Worm (Caenorhabditis elegans): ENCODE data around the gene uba-1.

uba-1 gene

ce11 chrIV:9998487-9999218, 3.9 kb upstream of the uba-1 start, which contains the start of gene pyp-1:
pyp-1 (minus strand) TSS chrIV:9998925.
- TF ChIP-seq nhr-111 (GFP tag; optimal IDR thresholded peaks at IDR 0.05) (no peak), dpl-1 (GFP tag; optimal IDR thresholded peaks at IDR 0.05) (peak; percentile 5), Y5F2A.4 (GFP tag; optimal IDR thresholded peaks at IDR 0.05) (no peak), lin-15B (tag; optimal IDR thresholded peaks at IDR 0.05) (no peak), Y75B8A.6 (GFP tag; IDR thresholded peaks at IDR 0.05) (no peak), nhr-28 (tag; optimal IDR thresholded peaks at IDR 0.05) (peak; percentile 67), pqm-1 (tag; optimal IDR thresholded peaks at IDR 0.05) (peak; percentile 6), nhr-6 (tag; optimal IDR thresholded peaks at IDR 0.05) (no peak), nhr-102 (tag; optimal IDR thresholded peaks at IDR 0.05) (no peak), gei-8 (GFP tag; optimal IDR thresholded peaks at IDR 0.05) (no peak), hlh-11 (tag; optimal IDR thresholded peaks at IDR 0.05) (peak; percentile 67), nhr-11 (tag; optimal IDR thresholded peaks at IDR 0.05) (peak; percentile 30), ZK546.5 (tag; optimal IDR thresholded peaks at IDR 0.05) (no peak), ctbp-1 (GFP tag; IDR thresholded peaks at IDR 0.05) (no peak), F10B5.3 (tag; optimal IDR thresholded peaks at IDR 0.05) (no peak), zip-2 (tag; optimal IDR thresholded peaks at IDR 0.05) (no peak), zfp-2 (tag; optimal IDR thresholded peaks at IDR 0.05) (no peak), nhr-10 (tag; optimal IDR thresholded peaks at IDR 0.05) (no peak), vab-7 (GFP tag; IDR thresholded peaks at IDR 0.05) (no peak), unc-62 (GFP tag; optimal IDR thresholded peaks at IDR 0.05 in 1 of 2) (no peak), unc-62 (tag; optimal IDR thresholded peaks at IDR 0.05) (no peak), lin-29 (GFP tag; IDR thresholded peaks at IDR 0.05) (no peak), lir-3 (tag; optimal IDR thresholded peaks at IDR 0.05) (no peak), jun-1 (tag; optimal IDR thresholded peaks at IDR 0.05) (no peak), daf-16 (GFP tag; optimal IDR thresholded peaks at IDR 0.05) (peak in 1 of 2 experiments; percentile 68), daf-16 (tag; optimal IDR thresholded peaks at IDR 0.05) (peak; percentile 92), ama-1 (optimal IDR thresholded peaks at IDR 0.05) (no peak), fos-1 (tag; optimal IDR thresholded peaks at IDR 0.05) (no peak), lsy-2 (tag; optimal IDR thresholded peaks at IDR 0.05) (peak in 1 of 2 experiments; percentile 57), nhr-76 (tag; optimal IDR thresholded peaks at IDR 0.05) (no peak), attf-4 (tag; optimal IDR thresholded peaks at IDR 0.05) (no peak), unc-130 (GFP tag; optimal IDR thresholded peaks at IDR 0.05) (peak; percentile 9), nhr-77 (tag; optimal IDR thresholded peaks at IDR 0.05) (no peak), F44E2.7 (GFP tag; IDR thresholded peaks at IDR 0.05) (no peak), arid-1 (GFP tag; conservative IDR thresholded peaks at IDR 0.05) (0 out of 2 replicates have a peak, but pooled peaks have one; percentile 4), spr-1 (tag; optimal IDR thresholded peaks at IDR 0.05) (no peak), dmd-6 (GFP tag; IDR thresholded peaks at IDR 0.05) (no peak), lin-13 (GFP tag; optimal IDR thresholded peaks at IDR 0.05) (no peak), cey-2 (tag; optimal IDR thresholded peaks at IDR 0.05; ENCODE audit: borderline replicate concordance, insufficient read depth) (no peak), hif-1 (tag; optimal IDR thresholded peaks at IDR 0.05) (peak in 1 of 2 experiments; percentile 13), pha-4 (GFP tag; IDR thresholded peaks at IDR 0.05) (no peak), pha-4 (tag; optimal IDR thresholded peaks at IDR 0.05) (peak; percentile 48), snpc-1.2 (GFP tag; IDR thresholded peaks at IDR 0.05) (0 out of 2 replicates have a peak, but pooled peaks have one; percentile 37), madf-9 (GFP tag; conservative IDR thresholded peaks at IDR 0.05) (no peak), mep-1 (tag; optimal IDR thresholded peaks at IDR 0.05) (peak; percentile 9), hlh-30 (tag; optimal IDR thresholded peaks at IDR 0.05; ENCODE audit: insufficient read depth) (peak; percentile 30), mes-2 (tag; optimal IDR thresholded peaks at IDR 0.05; ENCODE audit: poor library complexity, severe bottlenecking) (peak; percentile 40), mdt-29 (GFP tag; IDR thresholded peaks at IDR 0.05) (0 out of 2 replicates have a peak, but pooled peaks have one; percentile 12), zfp-3 (GFP tag; conservative IDR thresholded peaks at IDR 0.05) (no peak), R02D3.7 (tag; optimal IDR thresholded peaks at IDR 0.05) (no peak), Y48G9A.11 (GFP tag; IDR thresholded peaks at IDR 0.05) (0 out of 2 replicates have a peak, but pooled peaks have one; percentile 20)
